Fruit fly (Drosophila melanogaster) whole organism, embryonic: ENCODE measurements around the gene CG32087.

ENCODE experiments used
- Bgb ChIP-seq: fragments of 200-800 bp; sonication (Bioruptor generic); IDR thresholded peaks from 2 replicates; pipeline ENCODE4 v1.3.6; 2022; ENCODE audit warnings: missing biosample characterization, missing genetic modification characterization; ENCODE audit not compliant: partially characterized antibody
- CG10267 ChIP-seq: fragments of 200-800 bp; sonication (Bioruptor generic); optimal IDR thresholded peaks from 2 replicates; lab custom pipeline; 2018; ENCODE audit warnings: missing biosample characterization, mild to moderate bottlenecking, missing genetic modification characterization, moderate library complexity
- CG11723 ChIP-seq: fragments of 200-800 bp; sonication (Bioruptor generic); optimal IDR thresholded peaks from 2 replicates; lab custom pipeline; 2017; ENCODE audit warnings: missing biosample characterization, mild to moderate bottlenecking, missing genetic modification characterization
- CG1233 ChIP-seq: fragments of 200-800 bp; sonication (Bioruptor generic); optimal IDR thresholded peaks from 4 replicates; lab custom pipeline; 2018; ENCODE audit warnings: missing biosample characterization, mild to moderate bottlenecking, missing genetic modification characterization
- CG17568 ChIP-seq: fragments of 200-800 bp; sonication (Bioruptor generic); optimal IDR thresholded peaks from 2 replicates; lab custom pipeline; 2018; ENCODE audit warnings: missing biosample characterization, mild to moderate bottlenecking, missing genetic modification characterization, moderate library complexity
- CG17612 ChIP-seq: fragments of 200-800 bp; sonication (Bioruptor generic); IDR thresholded peaks from 2 replicates; pipeline ENCODE4 v1.3.6; 2022; ENCODE audit warnings: missing biosample characterization, missing genetic modification characterization
- CG18764 ChIP-seq: fragments of 200-800 bp; sonication (Bioruptor generic); optimal IDR thresholded peaks from 3 replicates; lab custom pipeline; 2016; ENCODE audit warnings: missing biosample characterization, missing genetic modification characterization
- CG2120 ChIP-seq: fragments of 200-800 bp; sonication (Bioruptor generic); optimal IDR thresholded peaks from 3 replicates; lab custom pipeline; 2016; ENCODE audit warnings: missing biosample characterization, missing genetic modification characterization
- CG31441 ChIP-seq: fragments of 200-800 bp; sonication (Bioruptor generic); IDR thresholded peaks from 2 replicates; pipeline ENCODE4 v1.3.6; 2022; ENCODE audit warnings: missing biosample characterization, missing genetic modification characterization
- CG33557 ChIP-seq: fragments of 200-800 bp; sonication (Bioruptor generic); optimal IDR thresholded peaks from 2 replicates; lab custom pipeline; 2019; ENCODE audit warnings: missing biosample characterization, mild to moderate bottlenecking, missing genetic modification characterization, moderate library complexity
- CG4707 ChIP-seq: fragments of 200-800 bp; sonication (Bioruptor generic); optimal IDR thresholded peaks from 2 replicates; lab custom pipeline; 2018; ENCODE audit warnings: missing biosample characterization, mild to moderate bottlenecking, missing genetic modification characterization, moderate library complexity
- CG7745 ChIP-seq: fragments of 200-800 bp; sonication (Bioruptor generic); optimal IDR thresholded peaks from 2 replicates; lab custom pipeline; 2018; ENCODE audit warnings: missing biosample characterization, mild to moderate bottlenecking, missing genetic modification characterization, moderate library complexity
- CG7786 ChIP-seq: fragments of 200-800 bp; sonication (Bioruptor generic); optimal IDR thresholded peaks from 2 replicates; lab custom pipeline; 2016; ENCODE audit warnings: missing biosample characterization, missing genetic modification characterization
- CG7839 ChIP-seq: fragments of 200-800 bp; sonication (Bioruptor generic); optimal IDR thresholded peaks from 3 replicates; lab custom pipeline; 2018; ENCODE audit warnings: missing biosample characterization, mild to moderate bottlenecking, missing genetic modification characterization, moderate library complexity
- CG8478 ChIP-seq: fragments of >200 bp; optimal IDR thresholded peaks from 2 replicates; lab custom pipeline; 2018
- CHES-1-like ChIP-seq: fragments of 200-800 bp; sonication (Bioruptor generic); optimal IDR thresholded peaks from 2 replicates; lab custom pipeline; 2016; ENCODE audit warnings: missing biosample characterization, missing genetic modification characterization
- D ChIP-seq, 2 experiments: fragments of 200-800 bp in 1 of 2; fragments of >200 bp in 1 of 2; sonication (Bioruptor generic) in 1 of 2; optimal IDR thresholded peaks; 2 replicates in 1 of 2; 3 replicates in 1 of 2; lab custom pipeline; 2017; ENCODE audit warnings: mild to moderate bottlenecking in 1 of 2, missing biosample characterization in 1 of 2, missing genetic modification characterization in 1 of 2, missing genetic modification reagents in 1 of 2
- Doc2 ChIP-seq: fragments of 200-800 bp; sonication (Bioruptor generic); IDR thresholded peaks from 2 replicates; pipeline ENCODE4 v1.3.6; 2022; ENCODE audit warnings: missing biosample characterization, missing genetic modification characterization
- Gsc ChIP-seq: fragments of 200-800 bp; sonication (Bioruptor generic); IDR thresholded peaks from 2 replicates; pipeline ENCODE4 v1.3.6; 2022; ENCODE audit warnings: missing biosample characterization, missing genetic modification characterization
- Hr3 ChIP-seq: fragments of 200-800 bp; sonication (Bioruptor generic); optimal IDR thresholded peaks from 3 replicates; lab custom pipeline; 2016; ENCODE audit warnings: missing biosample characterization, missing genetic modification characterization
- Hsf ChIP-seq: fragments of 200-800 bp; sonication (Bioruptor generic); optimal IDR thresholded peaks from 3 replicates; lab custom pipeline; 2016; ENCODE audit warnings: missing biosample characterization, missing genetic modification characterization
- MESR4 ChIP-seq: fragments of 200-800 bp; sonication (Bioruptor generic); optimal IDR thresholded peaks from 2 replicates; lab custom pipeline; 2018; ENCODE audit warnings: missing biosample characterization, mild to moderate bottlenecking, missing genetic modification characterization, moderate library complexity
- Mad ChIP-seq: fragments of 200-800 bp; sonication (Bioruptor generic); optimal IDR thresholded peaks from 2 replicates; lab custom pipeline; 2016; ENCODE audit warnings: missing biosample characterization, missing genetic modification characterization
- NfI ChIP-seq: fragments of 200-800 bp; sonication (Bioruptor generic); optimal IDR thresholded peaks from 3 replicates; lab custom pipeline; 2018; ENCODE audit warnings: missing biosample characterization, mild to moderate bottlenecking, missing genetic modification characterization, moderate library complexity
- Oli ChIP-seq: fragments of 200-800 bp; sonication (Bioruptor generic); optimal IDR thresholded peaks from 2 replicates; lab custom pipeline; 2018; ENCODE audit warnings: missing biosample characterization, mild to moderate bottlenecking, missing genetic modification characterization, moderate library complexity
- PHDP ChIP-seq: fragments of 200-800 bp; sonication (Bioruptor generic); optimal IDR thresholded peaks from 3 replicates; lab custom pipeline; 2018; ENCODE audit warnings: missing biosample characterization, mild to moderate bottlenecking, missing genetic modification characterization, moderate library complexity
- Sox102F ChIP-seq: fragments of 200-800 bp; sonication (Bioruptor generic); optimal IDR thresholded peaks from 2 replicates; lab custom pipeline; 2018; ENCODE audit warnings: missing biosample characterization, mild to moderate bottlenecking, missing genetic modification characterization, moderate library complexity
- Vsx1 ChIP-seq: fragments of 200-800 bp; sonication (Bioruptor generic); optimal IDR thresholded peaks from 2 replicates; lab custom pipeline; 2017; ENCODE audit warnings: missing biosample characterization, mild to moderate bottlenecking, missing genetic modification characterization, missing genetic modification reagents
- ab ChIP-seq: fragments of 200-800 bp; sonication (Bioruptor generic); optimal IDR thresholded peaks from 2 replicates; lab custom pipeline; 2016; ENCODE audit warnings: missing biosample characterization, missing genetic modification characterization
- amos ChIP-seq: fragments of 200-800 bp; sonication (Bioruptor generic); IDR thresholded peaks from 2 replicates; pipeline ENCODE4 v1.3.6; 2022; ENCODE audit warnings: missing biosample characterization, missing genetic modification characterization; ENCODE audit not compliant: partially characterized antibody
- bbx ChIP-seq: fragments of 200-800 bp; sonication (Bioruptor generic); IDR thresholded peaks from 2 replicates; pipeline ENCODE4 v1.3.6; 2022; ENCODE audit warnings: missing biosample characterization, missing genetic modification characterization; ENCODE audit not compliant: partially characterized antibody
- cato ChIP-seq: fragments of 200-800 bp; sonication (Bioruptor generic); optimal IDR thresholded peaks from 2 replicates; lab custom pipeline; 2016; ENCODE audit warnings: missing biosample characterization, missing genetic modification characterization, borderline replicate concordance
- croc ChIP-seq: fragments of 200-800 bp; sonication (Bioruptor generic); conservative IDR thresholded peaks from 3 replicates; pipeline ENCODE4 v1.3.6; 2022; ENCODE audit warnings: missing biosample characterization, missing genetic modification characterization
- dan ChIP-seq: fragments of 200-800 bp; sonication (Bioruptor generic); IDR thresholded peaks from 2 replicates; pipeline ENCODE4 v1.3.6; 2022; ENCODE audit warnings: missing biosample characterization, missing genetic modification characterization
- danr ChIP-seq: fragments of 200-800 bp; sonication (Bioruptor generic); IDR thresholded peaks from 2 replicates; pipeline ENCODE4 v1.3.6; 2022; ENCODE audit warnings: missing biosample characterization, missing genetic modification characterization
- fd3F ChIP-seq: fragments of 200-800 bp; sonication (Bioruptor generic); optimal IDR thresholded peaks from 2 replicates; lab custom pipeline; 2018; ENCODE audit warnings: missing biosample characterization, mild to moderate bottlenecking, missing genetic modification characterization, moderate library complexity
- grn ChIP-seq: fragments of 200-800 bp; sonication (Bioruptor generic); optimal IDR thresholded peaks from 3 replicates; lab custom pipeline; 2017; ENCODE audit warnings: missing biosample characterization, missing genetic modification characterization
- gro ChIP-seq: fragments of 200-800 bp; sonication (Bioruptor generic); optimal IDR thresholded peaks from 2 replicates; lab custom pipeline; 2016; ENCODE audit warnings: missing biosample characterization, missing genetic modification characterization
- gt ChIP-seq: fragments of 200-800 bp; sonication (Bioruptor generic); IDR thresholded peaks from 2 replicates; pipeline ENCODE4 v1.3.6; 2022; ENCODE audit warnings: missing biosample characterization, missing genetic modification characterization
- mld ChIP-seq: fragments of 200-800 bp; sonication (Bioruptor generic); IDR thresholded peaks from 3 replicates; pipeline ENCODE4 v1.3.6; 2022; ENCODE audit warnings: missing biosample characterization, missing genetic modification characterization; ENCODE audit not compliant: partially characterized antibody
- phol ChIP-seq: fragments of 200-800 bp; sonication (Bioruptor generic); optimal IDR thresholded peaks from 3 replicates; lab custom pipeline; 2018; ENCODE audit warnings: missing biosample characterization, mild to moderate bottlenecking, missing genetic modification characterization, moderate library complexity
- pnt ChIP-seq: fragments of 200-800 bp; sonication (Bioruptor generic); optimal IDR thresholded peaks from 3 replicates; lab custom pipeline; 2016; ENCODE audit warnings: missing biosample characterization, missing genetic modification characterization
- ranshi ChIP-seq: fragments of 200-800 bp; sonication (Bioruptor generic); IDR thresholded peaks from 2 replicates; pipeline ENCODE4 v1.3.6; 2022; ENCODE audit warnings: missing biosample characterization, missing genetic modification characterization
- row ChIP-seq: fragments of 200-800 bp; sonication (Bioruptor generic); IDR thresholded peaks from 3 replicates; pipeline ENCODE4 v1.3.6; 2022; ENCODE audit warnings: missing biosample characterization, missing genetic modification characterization
- slou ChIP-seq: fragments of 200-800 bp; sonication (Bioruptor generic); optimal IDR thresholded peaks from 3 replicates; lab custom pipeline; 2016; ENCODE audit warnings: missing biosample characterization, missing genetic modification characterization
- so ChIP-seq: fragments of 200-800 bp; sonication (Bioruptor generic); IDR thresholded peaks from 3 replicates; pipeline ENCODE4 v1.3.6; 2022; ENCODE audit warnings: missing biosample characterization, missing genetic modification characterization
- ttk ChIP-seq: fragments of 200-800 bp; sonication (Bioruptor generic); IDR thresholded peaks from 2 replicates; pipeline ENCODE4 v2.1.2; 2022; ENCODE audit warnings: missing biosample characterization, missing genetic modification characterization
- unc-4 ChIP-seq: fragments of 200-800 bp; sonication (Bioruptor generic); IDR thresholded peaks from 2 replicates; pipeline ENCODE4 v1.3.6; 2022; ENCODE audit warnings: missing biosample characterization, missing genetic modification characterization; ENCODE audit not compliant: partially characterized antibody
- unpg ChIP-seq: fragments of 200-800 bp; sonication (Bioruptor generic); optimal IDR thresholded peaks from 3 replicates; lab custom pipeline; 2018; ENCODE audit warnings: missing biosample characterization, mild to moderate bottlenecking, missing genetic modification characterization, moderate library complexity

The CG32087 gene

dm6 chr3L:11707978-11708632 is 23.8 kb upstream of the CG32087 start, which contains the start of gene CG11658 (continued):
- TF ChIP-seq row (GFP tag; lab: Robert Waterston, UW) (no peak), Hsf (GFP tag; lab: Kevin White, UChicago) (no peak), CG33557 (no peak), gro (GFP tag; lab: Kevin White, UChicago) (peak; percentile 41), CG7839 (tag; lab: Kevin White, UChicago) (no peak), ab (GFP tag; lab: Kevin White, UChicago) (no peak), ranshi (GFP tag; lab: Robert Waterston, UW) (no peak; the same call in 1 of the 2 replicates), NfI (no peak), danr (GFP tag; lab: Robert Waterston, UW) (no peak), CG7745 (no peak), CG11723 (GFP tag; lab: Kevin White, UChicago) (no peak), gt (GFP tag; lab: Robert Waterston, UW) (no peak), ttk (GFP tag; lab: Robert Waterston, UW) (no peak), Vsx1 (GFP tag; lab: Kevin White, UChicago) (no peak), Hr3 (no peak), phol (tag; lab: Kevin White, UChicago) (no peak), amos (GFP tag; lab: Robert Waterston, UW) (peak; percentile 15; the same call in 1 of the 2 replicates), CG4707 (GFP tag; lab: Kevin White, UChicago) (no peak), CG18764 (GFP tag; lab: Kevin White, UChicago) (no peak), Bgb (peak; percentile 26), Sox102F (GFP tag; lab: Kevin White, UChicago) (no peak), CG17568 (GFP tag; lab: Kevin White, UChicago) (no peak), fd3F (GFP tag; lab: Kevin White, UChicago) (no peak), PHDP (no peak), CHES-1-like (no peak), grn (GFP tag; lab: Kevin White, UChicago) (no peak), bbx (GFP tag; lab: Robert Waterston, UW) (peak; percentile 43; the same call in 1 of the 2 replicates), Gsc (GFP tag; lab: Robert Waterston, UW) (no peak), cato (GFP tag; lab: Kevin White, UChicago) (no peak), unc-4 (GFP tag; lab: Robert Waterston, UW) (0 out of 2 replicates have a peak, but pooled peaks have one; percentile 20), unpg (GFP tag; lab: Kevin White, UChicago) (no peak), D (optimal IDR thresholded peaks at IDR 0.05; lab: Kevin White, UChicago) (no peak), D (GFP tag; optimal IDR thresholded peaks at IDR 0.05; lab: Kevin White, UChicago) (no peak), CG31441 (GFP tag; lab: Robert Waterston, UW) (no peak), CG2120 (GFP tag; lab: Kevin White, UChicago) (no peak), CG8478 (lab: Kevin White, UChicago) (no peak), CG17612 (GFP tag; lab: Robert Waterston, UW) (no peak), Mad (no peak), Doc2 (GFP tag; lab: Robert Waterston, UW) (no peak), CG1233 (GFP tag; lab: Kevin White, UChicago) (no peak), dan (GFP tag; lab: Robert Waterston, UW) (no peak), so (GFP tag; lab: Robert Waterston, UW) (0 out of 3 replicates have a peak, but pooled peaks have one; percentile 14), Oli (tag; lab: Kevin White, UChicago) (no peak), mld (GFP tag; lab: Robert Waterston, UW) (no peak), slou (GFP tag; lab: Kevin White, UChicago) (no peak), pnt (GFP tag; lab: Kevin White, UChicago) (no peak), croc (no peak), CG7786 (no peak), MESR4 (GFP tag; lab: Kevin White, UChicago) (peak; percentile 49), CG10267 (no peak)
